Worm (Caenorhabditis elegans): Measurements from ENCODE around the gene C26B2.7.

DNA sequence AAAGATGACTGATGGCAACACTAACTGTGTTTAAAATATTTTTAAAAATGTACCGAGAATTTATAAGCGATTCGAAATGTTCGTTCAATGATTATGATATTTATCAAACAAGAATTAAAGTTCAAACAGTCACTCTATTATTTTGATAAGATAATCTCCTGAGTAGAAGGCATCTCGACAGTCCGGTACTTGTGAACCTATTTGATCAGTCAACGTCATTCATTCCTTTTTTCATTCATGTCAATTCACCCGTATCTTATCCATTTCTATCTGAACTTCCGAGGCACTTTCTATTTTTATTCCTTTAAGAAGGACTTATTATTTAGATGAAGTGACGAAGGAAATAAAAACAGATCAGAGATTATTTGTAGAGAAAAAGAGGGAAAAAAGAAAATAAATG lies 28.5 kb downstream of the C26B2.7 start, which contains the start of gene nhr-258:
- TF ChIP-seq flt-1 (GFP tag; IDR thresholded peaks at IDR 0.05) = no peak
- no peak for TF ChIP-seq pes-1 (GFP tag; IDR thresholded peaks at IDR 0.05)
- TF ChIP-seq tbx-37 (GFP tag; conservative IDR thresholded peaks at IDR 0.05) = no peak
- TF ChIP-seq sea-1 (GFP tag; conservative IDR thresholded peaks at IDR 0.05) = no peak
- TF ChIP-seq B0310.2 (tag; optimal IDR thresholded peaks at IDR 0.05) = no peak
- no peak for TF ChIP-seq ama-1 (optimal IDR thresholded peaks at IDR 0.05)
- no peak for TF ChIP-seq ets-7 (tag; optimal IDR thresholded peaks at IDR 0.05)
- no peak for TF ChIP-seq hnd-1 (tag; optimal IDR thresholded peaks at IDR 0.05)
- no peak for TF ChIP-seq tbx-11 (GFP tag; IDR thresholded peaks at IDR 0.05)

Data from whole organism, early embryonic.